Worm (Caenorhabditis elegans): Measurements from ENCODE around the gene K06A9.2.

The K06A9.2 gene

DNA sequence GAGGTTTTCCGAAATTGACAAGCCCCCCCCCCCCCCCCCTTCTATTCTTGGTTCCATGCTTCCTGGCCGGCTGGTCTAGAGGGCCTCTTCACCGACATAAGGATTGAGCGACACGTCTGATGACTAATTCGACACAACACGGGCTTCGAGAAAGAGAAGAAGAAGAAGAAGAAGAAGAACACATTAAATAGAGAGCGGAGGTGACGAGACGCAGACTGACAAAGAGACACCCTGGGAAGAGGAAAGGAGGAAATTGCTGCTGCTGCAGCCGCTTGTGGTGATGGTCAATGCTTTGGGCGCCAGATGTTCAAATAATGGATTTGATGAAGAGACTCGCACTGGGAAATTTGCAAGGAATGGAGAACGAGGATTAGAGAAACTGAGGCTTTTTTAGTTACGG lies 11.6 kb upstream of the K06A9.2 start:
- peak; percentile 50 for TF ChIP-seq ceh-27 (GFP tag; optimal IDR thresholded peaks at IDR 0.05)
- TF ChIP-seq nfya-2 (GFP tag; IDR thresholded peaks at IDR 0.05): no peak
- no peak for TF ChIP-seq dpff-1 (tag; optimal IDR thresholded peaks at IDR 0.05)
- no peak for TF ChIP-seq mcd-1 (GFP tag; IDR thresholded peaks at IDR 0.05)
- no peak for TF ChIP-seq snpc-1.3 (tag; optimal IDR thresholded peaks at IDR 0.05; ENCODE audit: insufficient read depth)
- TF ChIP-seq ztf-26 (tag; optimal IDR thresholded peaks at IDR 0.05): no peak
- no peak for TF ChIP-seq nfya-1 (tag; optimal IDR thresholded peaks at IDR 0.05; ENCODE audit: borderline replicate concordance, insufficient read depth)
- peak; percentile 25 for TF ChIP-seq F23B12.7 (tag; optimal IDR thresholded peaks at IDR 0.05; ENCODE audit: insufficient read depth)
- TF ChIP-seq lsy-27 (tag; optimal IDR thresholded peaks at IDR 0.05; ENCODE audit: borderline replicate concordance, insufficient read depth): no peak
- peak; percentile 83 for TF ChIP-seq zfh-2 (GFP tag; conservative IDR thresholded peaks at IDR 0.05)
- peak; percentile 47 for TF ChIP-seq egrh-3 (GFP tag; IDR thresholded peaks at IDR 0.05)
- TF ChIP-seq attf-5 (GFP tag; optimal IDR thresholded peaks at IDR 0.05): peak; percentile 2
- TF ChIP-seq cebp-1 (GFP tag; IDR thresholded peaks at IDR 0.05): no peak
- peak; percentile 39 for TF ChIP-seq cebp-1 (tag; optimal IDR thresholded peaks at IDR 0.05)
- TF ChIP-seq attf-3 (GFP tag; conservative IDR thresholded peaks at IDR 0.05): no peak
- TF ChIP-seq hmg-1.2 (GFP tag; IDR thresholded peaks at IDR 0.05): peak; percentile 69; the same call in 1 of the 2 replicates

DNA sequence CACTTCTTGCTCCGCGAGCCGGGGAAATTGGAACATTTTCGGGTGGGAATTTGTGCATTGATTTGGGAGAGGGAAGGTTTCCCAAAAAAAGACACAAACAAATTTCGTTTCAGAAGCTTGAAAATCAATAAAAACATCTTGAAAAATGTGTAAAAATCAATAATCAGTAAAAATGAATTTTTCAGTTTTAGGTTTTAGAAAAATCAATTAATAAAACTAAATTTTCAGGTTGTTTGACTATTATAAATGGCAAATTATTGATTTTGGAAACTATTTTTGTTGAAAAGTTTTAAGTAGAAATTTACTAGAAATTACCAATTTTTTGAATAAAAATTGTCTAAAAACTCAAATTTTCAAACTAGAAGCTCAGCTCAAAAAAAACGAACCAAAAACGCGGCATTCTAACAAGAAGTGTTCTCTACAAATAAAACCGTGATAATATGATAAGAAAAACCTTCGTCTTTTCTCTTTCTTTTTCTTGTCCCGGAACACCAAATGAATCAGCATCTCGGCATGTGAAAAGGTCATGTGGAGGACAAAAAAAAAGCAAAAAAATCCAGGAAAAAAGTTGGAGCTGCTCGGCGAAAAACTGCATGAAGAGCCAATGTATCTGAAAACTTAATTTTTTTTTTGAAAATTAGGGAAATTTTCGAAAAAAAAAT lies 10.5 kb upstream of the K06A9.2 start:
- peak; percentile 23 for TF ChIP-seq nhr-80 (tag; optimal IDR thresholded peaks at IDR 0.05)
- TF ChIP-seq snpc-1.1 (tag; optimal IDR thresholded peaks at IDR 0.05; ENCODE audit: insufficient read depth): no peak

DNA sequence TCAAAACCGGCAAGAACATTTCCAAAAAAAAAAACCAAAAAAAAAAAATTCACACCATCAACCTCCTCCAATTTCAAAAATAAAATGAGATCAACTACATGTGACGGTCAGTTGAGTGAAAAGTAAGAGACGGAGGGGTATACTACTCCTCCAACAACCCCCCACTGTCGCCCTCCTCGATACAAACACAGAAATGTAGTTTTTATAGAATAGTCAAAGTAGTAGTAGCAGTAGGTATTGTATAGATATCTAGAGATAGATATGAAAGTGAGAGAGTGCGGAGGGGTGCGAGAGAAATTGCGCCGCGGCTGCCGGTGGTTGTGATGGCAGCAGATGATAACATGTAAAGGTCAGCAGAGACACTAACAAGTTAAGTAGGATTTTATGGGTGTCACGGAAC lies 8.8 kb upstream of the K06A9.2 start:
- TF ChIP-seq ceh-27 (GFP tag; optimal IDR thresholded peaks at IDR 0.05) (peak; percentile 5), F55B11.4 (tag; optimal IDR thresholded peaks at IDR 0.05; ENCODE audit: borderline replicate concordance, insufficient read depth) (no peak), K11D2.4 (GFP tag; IDR thresholded peaks at IDR 0.05) (0 out of 2 replicates have a peak, but pooled peaks have one; percentile 33), lin-40 (tag; optimal IDR thresholded peaks at IDR 0.05) (peak; percentile 33)

DNA sequence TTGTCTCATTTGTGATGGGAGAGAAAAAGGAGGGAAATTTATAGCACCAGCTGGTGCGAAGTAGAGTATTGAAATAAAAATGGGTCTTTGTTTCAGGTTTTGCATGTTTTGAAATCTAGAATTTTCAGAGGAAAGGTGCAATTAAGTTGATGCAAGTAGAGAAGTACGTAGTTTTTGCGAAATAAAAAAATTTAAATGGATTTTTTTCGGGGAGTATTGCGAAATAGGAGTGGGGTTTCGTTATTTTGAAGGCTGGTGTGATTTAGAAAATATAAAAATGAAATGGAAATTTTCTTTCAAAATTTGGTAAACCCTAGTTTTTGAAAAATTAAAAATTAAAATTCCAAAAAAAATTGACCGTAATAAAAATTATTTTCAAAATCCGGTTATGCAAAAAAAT lies 8.1 kb upstream of the K06A9.2 start:
- peak; percentile 62; the same call in 1 of the 2 replicates for TF ChIP-seq cebp-1 (GFP tag; IDR thresholded peaks at IDR 0.05)
- TF ChIP-seq cebp-1 (tag; optimal IDR thresholded peaks at IDR 0.05): peak; percentile 96
- TF ChIP-seq dpff-1 (tag; optimal IDR thresholded peaks at IDR 0.05): no peak

DNA sequence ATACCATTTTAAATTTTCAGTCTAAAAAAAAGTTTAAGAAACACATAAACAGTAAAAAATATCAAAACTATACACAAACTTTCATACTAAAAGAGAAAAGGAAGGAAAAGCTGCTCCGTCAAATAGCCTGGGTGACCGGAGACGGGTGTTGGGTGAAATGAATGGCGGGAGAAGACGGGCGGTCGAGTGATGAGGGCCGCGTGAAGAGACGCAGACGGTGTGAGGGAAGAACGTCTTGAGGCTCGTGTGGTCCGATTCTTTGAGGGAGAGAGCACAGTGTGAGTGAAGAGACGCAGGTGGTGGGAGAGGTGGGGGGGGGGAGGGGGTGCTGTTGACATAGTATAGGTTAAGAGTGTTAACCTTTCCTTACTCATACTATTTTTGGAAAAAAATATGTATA lies 7.2 kb upstream of the K06A9.2 start:
- no peak for TF ChIP-seq nhr-27 (tag; optimal IDR thresholded peaks at IDR 0.05)
- TF ChIP-seq B0035.1 (tag; optimal IDR thresholded peaks at IDR 0.05): no peak
- no peak for TF ChIP-seq repo-1 (tag; optimal IDR thresholded peaks at IDR 0.05)
- no peak for TF ChIP-seq F10E7.11 (tag; optimal IDR thresholded peaks at IDR 0.05)
- TF ChIP-seq hmg-20 (GFP tag; IDR thresholded peaks at IDR 0.05): no peak
- TF ChIP-seq madf-3 (GFP tag; IDR thresholded peaks at IDR 0.05): no peak
- TF ChIP-seq F55B11.4 (tag; optimal IDR thresholded peaks at IDR 0.05; ENCODE audit: borderline replicate concordance, insufficient read depth): no peak
- no peak for TF ChIP-seq K12H6.12 (tag; optimal IDR thresholded peaks at IDR 0.05)
- TF ChIP-seq nfya-2 (GFP tag; IDR thresholded peaks at IDR 0.05): no peak
- TF ChIP-seq egrh-3 (GFP tag; IDR thresholded peaks at IDR 0.05): peak; percentile 85
- 0 out of 2 replicates have a peak, but pooled peaks have one; percentile 29 for TF ChIP-seq Y56A3A.18 (GFP tag; IDR thresholded peaks at IDR 0.05)
- no peak for TF ChIP-seq die-1 (tag; optimal IDR thresholded peaks at IDR 0.05)
- no peak for TF ChIP-seq Y79H2A.3 (GFP tag; conservative IDR thresholded peaks at IDR 0.05)
- TF ChIP-seq ceh-27 (GFP tag; optimal IDR thresholded peaks at IDR 0.05): no peak
- TF ChIP-seq aptf-3 (GFP tag; IDR thresholded peaks at IDR 0.05): no peak
- TF ChIP-seq sea-2 (GFP tag; IDR thresholded peaks at IDR 0.05): no peak
- no peak for TF ChIP-seq xnd-1 (tag; optimal IDR thresholded peaks at IDR 0.05)
- no peak for TF ChIP-seq Y53G8AR.9 (GFP tag; conservative IDR thresholded peaks at IDR 0.05)
- TF ChIP-seq ceh-58 (GFP tag; IDR thresholded peaks at IDR 0.05): no peak
- TF ChIP-seq D2030.7 (GFP tag; IDR thresholded peaks at IDR 0.05): no peak
- TF ChIP-seq tlf-1 (GFP tag; optimal IDR thresholded peaks at IDR 0.05): no peak
- no peak for TF ChIP-seq egl-18 (GFP tag; IDR thresholded peaks at IDR 0.05)
- peak; percentile 87 for TF ChIP-seq hmg-1.2 (GFP tag; IDR thresholded peaks at IDR 0.05)

All from whole organism, young adult.